Worm (Caenorhabditis elegans): Measurements from ENCODE around the gene skp-1.

DNA sequence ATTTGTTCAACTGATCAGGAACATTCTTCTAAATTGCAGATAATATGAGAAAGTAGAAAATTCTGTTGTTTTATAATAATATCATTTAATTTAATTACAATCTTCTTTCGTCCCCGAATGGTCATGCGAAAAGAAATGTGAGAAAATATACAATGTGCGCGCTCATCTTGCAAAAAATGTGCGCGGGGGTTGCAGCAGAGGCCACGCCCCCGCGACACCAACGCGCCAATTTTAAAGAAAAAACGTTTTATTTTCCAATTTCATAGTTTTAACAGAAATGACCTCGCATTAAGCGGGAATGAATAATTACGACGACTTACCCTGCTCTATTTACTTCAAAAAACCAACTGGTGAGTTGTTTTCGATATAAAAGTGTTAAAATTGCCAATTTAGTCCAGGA lies 34.8 kb upstream of the skp-1 start, which contains the start of gene sas-5:
- no peak for TF ChIP-seq ama-1 (optimal IDR thresholded peaks at IDR 0.05)
- TF ChIP-seq B0310.2 (tag; optimal IDR thresholded peaks at IDR 0.05), result peak; percentile 64
